Fruit fly (Drosophila melanogaster) whole organism, embryonic: ENCODE measurements around the gene RhoGAP19D.

ENCODE experiments used
- CG10267 ChIP-seq: fragments of 200-800 bp; sonication (Bioruptor generic); optimal IDR thresholded peaks from 2 replicates; lab custom pipeline; 2018; ENCODE audit warnings: missing biosample characterization, mild to moderate bottlenecking, missing genetic modification characterization, moderate library complexity
- CG11085 ChIP-seq: fragments of 200-800 bp; sonication (Bioruptor generic); IDR thresholded peaks from 2 replicates; pipeline ENCODE4 v1.3.6; 2022; ENCODE audit warnings: missing biosample characterization, missing genetic modification characterization
- CG11695 ChIP-seq: fragments of 200-800 bp; sonication (Bioruptor generic); IDR thresholded peaks from 3 replicates; pipeline ENCODE4 v1.3.6; 2022; ENCODE audit warnings: missing biosample characterization, missing genetic modification characterization
- CG12391 ChIP-seq: fragments of 200-800 bp; sonication (Bioruptor generic); optimal IDR thresholded peaks from 3 replicates; lab custom pipeline; 2018; ENCODE audit warnings: missing biosample characterization, mild to moderate bottlenecking, missing genetic modification characterization, moderate library complexity
- CG13123 ChIP-seq: fragments of 200-800 bp; sonication (Bioruptor generic); optimal IDR thresholded peaks from 2 replicates; lab custom pipeline; 2016; ENCODE audit warnings: missing biosample characterization, missing genetic modification characterization
- CG14441 ChIP-seq: fragments of 200-800 bp; sonication (Bioruptor generic); IDR thresholded peaks from 2 replicates; pipeline ENCODE4 v1.3.6; 2022; ENCODE audit warnings: missing biosample characterization, missing genetic modification characterization
- CG1647 ChIP-seq: fragments of 200-800 bp; sonication (Bioruptor generic); optimal IDR thresholded peaks from 3 replicates; lab custom pipeline; 2016; ENCODE audit warnings: missing biosample characterization, missing genetic modification characterization
- CG17361 ChIP-seq: fragments of 200-800 bp; sonication (Bioruptor generic); IDR thresholded peaks from 3 replicates; pipeline ENCODE4 v1.3.6; 2022; ENCODE audit warnings: missing biosample characterization, missing genetic modification characterization
- CG17802 ChIP-seq: fragments of 200-800 bp; sonication (Bioruptor generic); optimal IDR thresholded peaks from 2 replicates; lab custom pipeline; 2018; ENCODE audit warnings: missing biosample characterization, mild to moderate bottlenecking, missing genetic modification characterization, moderate library complexity
- CG2202 ChIP-seq: fragments of 200-800 bp; sonication (Bioruptor generic); optimal IDR thresholded peaks from 2 replicates; lab custom pipeline; 2018; ENCODE audit warnings: missing biosample characterization, mild to moderate bottlenecking, missing genetic modification characterization
- CG30020 ChIP-seq: fragments of 200-800 bp; optimal IDR thresholded peaks from 2 replicates; lab custom pipeline; 2019; ENCODE audit warnings: missing biosample characterization, mild to moderate bottlenecking, missing genetic modification characterization, moderate library complexity
- CG31441 ChIP-seq: fragments of 200-800 bp; sonication (Bioruptor generic); IDR thresholded peaks from 2 replicates; pipeline ENCODE4 v1.3.6; 2022; ENCODE audit warnings: missing biosample characterization, missing genetic modification characterization
- CG3163 ChIP-seq: fragments of 200-800 bp; sonication (Bioruptor generic); optimal IDR thresholded peaks from 3 replicates; lab custom pipeline; 2016; ENCODE audit warnings: missing biosample characterization, missing genetic modification characterization
- CG32767 ChIP-seq: fragments of 200-800 bp; sonication (Bioruptor generic); IDR thresholded peaks from 2 replicates; pipeline ENCODE4 v1.3.6; 2022; ENCODE audit warnings: missing biosample characterization, missing genetic modification characterization
- CG6654 ChIP-seq: fragments of 200-800 bp; sonication (Bioruptor generic); optimal IDR thresholded peaks from 2 replicates; lab custom pipeline; 2017; ENCODE audit warnings: missing biosample characterization, mild to moderate bottlenecking, missing genetic modification characterization
- CG6683 ChIP-seq: fragments of 200-800 bp; sonication (Bioruptor generic); optimal IDR thresholded peaks from 2 replicates; lab custom pipeline; 2017; ENCODE audit warnings: missing biosample characterization, mild to moderate bottlenecking, missing genetic modification characterization, missing genetic modification reagents
- CG6791 ChIP-seq: fragments of 200-800 bp; sonication (Bioruptor generic); IDR thresholded peaks from 3 replicates; pipeline ENCODE4 v1.3.6; 2022; ENCODE audit warnings: missing biosample characterization, missing genetic modification characterization; ENCODE audit not compliant: partially characterized antibody
- CG6854 ChIP-seq: fragments of 200-800 bp; sonication (Bioruptor generic); optimal IDR thresholded peaks from 3 replicates; lab custom pipeline; 2017; ENCODE audit warnings: missing biosample characterization, mild to moderate bottlenecking, missing genetic modification characterization
- CG7786 ChIP-seq: fragments of 200-800 bp; sonication (Bioruptor generic); optimal IDR thresholded peaks from 2 replicates; lab custom pipeline; 2016; ENCODE audit warnings: missing biosample characterization, missing genetic modification characterization
- CG9437 ChIP-seq: fragments of 200-800 bp; sonication (Bioruptor generic); optimal IDR thresholded peaks from 2 replicates; lab custom pipeline; 2018; ENCODE audit warnings: missing biosample characterization, mild to moderate bottlenecking, missing genetic modification characterization
- CG9932 ChIP-seq: fragments of 200-800 bp; sonication (Bioruptor generic); IDR thresholded peaks from 2 replicates; pipeline ENCODE4 v1.3.6; 2022; ENCODE audit warnings: missing biosample characterization, missing genetic modification characterization
- Dip3 ChIP-seq: fragments of 200-800 bp; sonication (Bioruptor generic); optimal IDR thresholded peaks from 3 replicates; lab custom pipeline; 2016; ENCODE audit warnings: missing biosample characterization, missing genetic modification characterization
- Fer2 ChIP-seq: fragments of 200-800 bp; sonication (Bioruptor generic); optimal IDR thresholded peaks from 2 replicates; lab custom pipeline; 2018; ENCODE audit warnings: missing biosample characterization, mild to moderate bottlenecking, missing genetic modification characterization, moderate library complexity
- Fer3 ChIP-seq: fragments of 200-800 bp; sonication (Bioruptor generic); optimal IDR thresholded peaks from 2 replicates; lab custom pipeline; 2018; ENCODE audit warnings: missing biosample characterization, mild to moderate bottlenecking, missing genetic modification characterization, moderate library complexity
- Hsf ChIP-seq: fragments of 200-800 bp; sonication (Bioruptor generic); optimal IDR thresholded peaks from 3 replicates; lab custom pipeline; 2016; ENCODE audit warnings: missing biosample characterization, missing genetic modification characterization
- Six4 ChIP-seq: fragments of 200-800 bp; sonication (Bioruptor generic); optimal IDR thresholded peaks from 2 replicates; lab custom pipeline; 2016; ENCODE audit warnings: missing biosample characterization, missing genetic modification characterization
- Trl ChIP-seq, 3 experiments: fragments of >200 bp in 2 of 3; fragments of 200-800 bp in 1 of 3; sonication (Bioruptor generic) in 1 of 3; optimal IDR thresholded peaks; 2 replicates in 1 of 3; 3 replicates in 2 of 3; lab custom pipeline; 2016 to 2017; ENCODE audit warnings: missing biosample characterization in 1 of 3, missing genetic modification characterization in 1 of 3
- Vsx1 ChIP-seq: fragments of 200-800 bp; sonication (Bioruptor generic); optimal IDR thresholded peaks from 2 replicates; lab custom pipeline; 2017; ENCODE audit warnings: missing biosample characterization, mild to moderate bottlenecking, missing genetic modification characterization, missing genetic modification reagents
- Xbp1 ChIP-seq: fragments of 200-800 bp; sonication (Bioruptor generic); optimal IDR thresholded peaks from 3 replicates; lab custom pipeline; 2016; ENCODE audit warnings: missing biosample characterization, mild to moderate bottlenecking, missing genetic modification characterization
- ab ChIP-seq: fragments of 200-800 bp; sonication (Bioruptor generic); optimal IDR thresholded peaks from 2 replicates; lab custom pipeline; 2016; ENCODE audit warnings: missing biosample characterization, missing genetic modification characterization
- ara ChIP-seq: fragments of 200-800 bp; sonication (Bioruptor generic); IDR thresholded peaks from 2 replicates; pipeline ENCODE4 v1.3.6; 2022; ENCODE audit warnings: missing biosample characterization, missing genetic modification characterization
- chif ChIP-seq, 2 experiments: fragments of 200-800 bp; sonication (Bioruptor generic); optimal IDR thresholded peaks; 3 replicates each; lab custom pipeline; 2016; ENCODE audit warnings: missing biosample characterization in 2 of 2, missing genetic modification characterization in 2 of 2
- da ChIP-seq: fragments of 200-800 bp; sonication (Bioruptor generic); optimal IDR thresholded peaks from 2 replicates; lab custom pipeline; 2016; ENCODE audit warnings: missing biosample characterization, missing genetic modification characterization
- dimm ChIP-seq: fragments of 200-800 bp; sonication (Bioruptor generic); IDR thresholded peaks from 2 replicates; pipeline ENCODE4 v1.3.6; 2022; ENCODE audit warnings: missing biosample characterization, missing genetic modification characterization
- esg ChIP-seq: fragments of 200-800 bp; sonication (Bioruptor generic); conservative IDR thresholded peaks from 2 replicates; pipeline ENCODE4 v1.3.6; 2022; ENCODE audit warnings: missing biosample characterization, missing genetic modification characterization
- fd64A ChIP-seq: fragments of 200-800 bp; sonication (Bioruptor generic); optimal IDR thresholded peaks from 3 replicates; lab custom pipeline; 2018; ENCODE audit warnings: missing biosample characterization, mild to moderate bottlenecking, missing genetic modification characterization
- fd96Cb ChIP-seq: fragments of 200-800 bp; sonication (Bioruptor generic); optimal IDR thresholded peaks from 2 replicates; lab custom pipeline; 2018; ENCODE audit warnings: missing biosample characterization, mild to moderate bottlenecking, missing genetic modification characterization, moderate library complexity
- fru ChIP-seq: fragments of >200 bp; optimal IDR thresholded peaks from 2 replicates; lab custom pipeline; 2017
- gce ChIP-seq: fragments of 200-800 bp; sonication (Bioruptor generic); IDR thresholded peaks from 3 replicates; pipeline ENCODE4 v1.3.6; 2022; ENCODE audit warnings: missing biosample characterization, missing genetic modification characterization
- ham ChIP-seq: fragments of 200-800 bp; sonication (Bioruptor generic); IDR thresholded peaks from 2 replicates; pipeline ENCODE4 v1.3.6; 2022; ENCODE audit warnings: missing biosample characterization, missing genetic modification characterization
- jumu ChIP-seq: fragments of 200-800 bp; sonication (Bioruptor generic); optimal IDR thresholded peaks from 3 replicates; lab custom pipeline; 2016; ENCODE audit warnings: missing biosample characterization, missing genetic modification characterization
- mirr ChIP-seq: fragments of 200-800 bp; sonication (Bioruptor generic); optimal IDR thresholded peaks from 3 replicates; lab custom pipeline; 2018; ENCODE audit warnings: missing biosample characterization, mild to moderate bottlenecking, missing genetic modification characterization
- pnt ChIP-seq: fragments of 200-800 bp; sonication (Bioruptor generic); optimal IDR thresholded peaks from 3 replicates; lab custom pipeline; 2016; ENCODE audit warnings: missing biosample characterization, missing genetic modification characterization
- sna ChIP-seq: fragments of 200-800 bp; sonication (Bioruptor generic); IDR thresholded peaks from 2 replicates; pipeline ENCODE4 v1.3.6; 2022; ENCODE audit warnings: missing biosample characterization, missing genetic modification characterization; ENCODE audit not compliant: partially characterized antibody
- sob ChIP-seq: fragments of 200-800 bp; sonication (Bioruptor generic); IDR thresholded peaks from 2 replicates; pipeline ENCODE4 v1.3.6; 2022; ENCODE audit warnings: missing biosample characterization, missing genetic modification characterization
- tin ChIP-seq: fragments of 200-800 bp; sonication (Bioruptor generic); optimal IDR thresholded peaks from 3 replicates; lab custom pipeline; 2016; ENCODE audit warnings: missing biosample characterization, missing genetic modification characterization
- vfl ChIP-seq: fragments of 200-800 bp; sonication (Bioruptor generic); optimal IDR thresholded peaks from 2 replicates; lab custom pipeline; 2016; ENCODE audit warnings: missing biosample characterization, missing genetic modification characterization
- vnd ChIP-seq: fragments of 200-800 bp; sonication (Bioruptor generic); IDR thresholded peaks from 3 replicates; pipeline ENCODE4 v1.3.6; 2022; ENCODE audit warnings: missing biosample characterization, missing genetic modification characterization; ENCODE audit not compliant: partially characterized antibody
- wek ChIP-seq: fragments of 200-800 bp; sonication (Bioruptor generic); optimal IDR thresholded peaks from 3 replicates; lab custom pipeline; 2018; ENCODE audit warnings: missing biosample characterization, mild to moderate bottlenecking, missing genetic modification characterization, moderate library complexity

Gene RhoGAP19D

dm6 chrX:20495767-20496656 lies 14.5 kb downstream of the RhoGAP19D start (continued):
- TF ChIP-seq CG7786 (GFP tag; lab: Kevin White, UChicago) (peak; percentile 67), CG9437 (peak; percentile 37), CG17802 (tag; lab: Kevin White, UChicago) (no peak), CG11695 (GFP tag; lab: Robert Waterston, UW) (peak; percentile 69; the same call in 2 of the 3 replicates), Hsf (GFP tag; lab: Kevin White, UChicago) (peak; percentile 69), CG2202 (peak; percentile 34), ab (peak; percentile 10), sob (GFP tag; lab: Robert Waterston, UW) (peak; percentile 62), wek (GFP tag; lab: Kevin White, UChicago) (no peak), CG6654 (GFP tag; lab: Kevin White, UChicago) (no peak), da (GFP tag; lab: Kevin White, UChicago) (no peak), fru (lab: Kevin White, UChicago) (no peak), CG17361 (peak; percentile 65; the same call in 2 of the 3 replicates), CG9932 (GFP tag; lab: Robert Waterston, UW) (0 out of 2 replicates have a peak, but pooled peaks have one; percentile 24), CG14441 (GFP tag; lab: Robert Waterston, UW) (peak; percentile 61), CG31441 (GFP tag; lab: Robert Waterston, UW) (peak; percentile 70), fd64A (GFP tag; lab: Kevin White, UChicago) (no peak), mirr (GFP tag; lab: Kevin White, UChicago) (no peak), Vsx1 (GFP tag; lab: Kevin White, UChicago) (peak; percentile 8), gce (GFP tag; lab: Robert Waterston, UW) (0 out of 3 replicates have a peak, but pooled peaks have one; percentile 50), ham (no peak), CG6791 (GFP tag; lab: Robert Waterston, UW) (no peak), dimm (GFP tag; lab: Robert Waterston, UW) (no peak), Xbp1 (peak; percentile 72), chif (GFP tag; optimal IDR thresholded peaks at IDR 0.05; lab: Kevin White, UChicago) (peak; percentile 30 to 71), CG12391 (tag; lab: Kevin White, UChicago) (peak; percentile 59), Fer2 (no peak), CG30020 (tag; lab: Kevin White, UChicago) (no peak), sna (GFP tag; lab: Robert Waterston, UW) (no peak), CG3163 (GFP tag; lab: Kevin White, UChicago) (peak; percentile 21), vfl (GFP tag; lab: Kevin White, UChicago) (no peak), esg (GFP tag; lab: Robert Waterston, UW) (peak; percentile 60), CG10267 (tag; lab: Kevin White, UChicago) (peak; percentile 54), CG6854 (GFP tag; lab: Kevin White, UChicago) (peak; percentile 24), Fer3 (peak; percentile 47), ara (GFP tag; lab: Robert Waterston, UW) (no peak), CG1647 (GFP tag; lab: Kevin White, UChicago) (peak; percentile 38), CG11085 (no peak), CG13123 (GFP tag; lab: Kevin White, UChicago) (no peak), CG32767 (no peak), tin (GFP tag; lab: Kevin White, UChicago) (peak; percentile 52), Trl (optimal IDR thresholded peaks at IDR 0.05; lab: Kevin White, UChicago) (no peak), Trl (GFP tag; optimal IDR thresholded peaks at IDR 0.05; lab: Kevin White, UChicago) (peak; percentile 68), pnt (GFP tag; lab: Kevin White, UChicago) (peak; percentile 52), fd96Cb (tag; lab: Kevin White, UChicago) (peak; percentile 54), CG6683 (GFP tag; lab: Kevin White, UChicago) (no peak), jumu (peak; percentile 28), vnd (no peak), Six4 (GFP tag; lab: Kevin White, UChicago) (peak; percentile 16), Dip3 (GFP tag; lab: Kevin White, UChicago) (peak; percentile 42)
